Fruit fly (Drosophila melanogaster) whole organism, embryonic: ENCODE results near the gene CG17230.

Experiments used
- CG10209 ChIP-seq: fragments of 200-800 bp; sonication (Bioruptor generic); optimal IDR thresholded peaks from 3 replicates; lab custom pipeline; 2017; ENCODE audit warnings: missing biosample characterization, mild to moderate bottlenecking, missing genetic modification characterization, missing genetic modification reagents
- CG11093 ChIP-seq: fragments of 200-800 bp; sonication (Bioruptor generic); IDR thresholded peaks from 3 replicates; pipeline ENCODE4 v1.3.6; 2022; ENCODE audit warnings: missing biosample characterization, missing genetic modification characterization
- CG12769 ChIP-seq: fragments of 200-800 bp; sonication (Bioruptor generic); optimal IDR thresholded peaks from 2 replicates; lab custom pipeline; 2019; ENCODE audit warnings: missing biosample characterization, mild to moderate bottlenecking, missing genetic modification characterization, moderate library complexity
- CG13424 ChIP-seq: fragments of 200-800 bp; sonication (Bioruptor generic); optimal IDR thresholded peaks from 2 replicates; lab custom pipeline; 2019; ENCODE audit warnings: missing biosample characterization, mild to moderate bottlenecking, missing genetic modification characterization, moderate library complexity
- CG14860 ChIP-seq: fragments of 200-800 bp; sonication (Bioruptor generic); IDR thresholded peaks from 3 replicates; pipeline ENCODE4 v1.3.6; 2022; ENCODE audit warnings: missing biosample characterization, missing genetic modification characterization; ENCODE audit not compliant: partially characterized antibody
- CG1603 ChIP-seq: fragments of 200-800 bp; sonication (Bioruptor generic); optimal IDR thresholded peaks from 2 replicates; lab custom pipeline; 2019; ENCODE audit warnings: missing biosample characterization, mild to moderate bottlenecking, missing genetic modification characterization, moderate library complexity
- CG17328 ChIP-seq: fragments of 200-800 bp; sonication (Bioruptor generic); IDR thresholded peaks from 2 replicates; pipeline ENCODE4 v1.3.6; 2022; ENCODE audit warnings: missing biosample characterization, missing genetic modification characterization
- CG17359 ChIP-seq: fragments of 200-800 bp; sonication (Bioruptor generic); optimal IDR thresholded peaks from 3 replicates; lab custom pipeline; 2018; ENCODE audit warnings: missing biosample characterization, mild to moderate bottlenecking, missing genetic modification characterization, moderate library complexity
- CG1832 ChIP-seq: fragments of 200-800 bp; sonication (Bioruptor generic); optimal IDR thresholded peaks from 2 replicates; lab custom pipeline; 2017; ENCODE audit warnings: missing biosample characterization, mild to moderate bottlenecking, missing genetic modification characterization, inconsistent platforms
- CG2129 ChIP-seq: fragments of 200-800 bp; sonication (Bioruptor generic); IDR thresholded peaks from 2 replicates; pipeline ENCODE4 v1.3.6; 2022; ENCODE audit warnings: missing biosample characterization, missing genetic modification characterization; ENCODE audit not compliant: partially characterized antibody
- CG2199 ChIP-seq: fragments of 200-800 bp; sonication (Bioruptor generic); IDR thresholded peaks from 3 replicates; pipeline ENCODE4 v1.3.6; 2022; ENCODE audit warnings: missing biosample characterization, missing genetic modification characterization
- CG2875 ChIP-seq: fragments of 200-800 bp; sonication (Bioruptor generic); optimal IDR thresholded peaks from 2 replicates; lab custom pipeline; 2017; ENCODE audit warnings: missing biosample characterization, mild to moderate bottlenecking, missing genetic modification characterization, missing genetic modification reagents
- CG30020 ChIP-seq: fragments of 200-800 bp; optimal IDR thresholded peaks from 2 replicates; lab custom pipeline; 2019; ENCODE audit warnings: missing biosample characterization, mild to moderate bottlenecking, missing genetic modification characterization, moderate library complexity
- CG34422 ChIP-seq: fragments of 200-800 bp; sonication (Bioruptor generic); IDR thresholded peaks from 3 replicates; pipeline ENCODE4 v1.3.6; 2022; ENCODE audit warnings: missing biosample characterization, missing genetic modification characterization
- CG3726 ChIP-seq: fragments of 200-800 bp; sonication (Bioruptor generic); IDR thresholded peaks from 3 replicates; pipeline ENCODE4, ENCODE4 v1.3.6; 2022; ENCODE audit warnings: missing biosample characterization, missing genetic modification characterization
- CG4360 ChIP-seq: fragments of 200-800 bp; sonication (Bioruptor generic); IDR thresholded peaks from 2 replicates; pipeline ENCODE4 v1.3.6; 2022; ENCODE audit warnings: missing biosample characterization, missing genetic modification characterization
- CG6765 ChIP-seq: fragments of 200-800 bp; sonication (Bioruptor generic); optimal IDR thresholded peaks from 3 replicates; lab custom pipeline; 2017; ENCODE audit warnings: missing biosample characterization, mild to moderate bottlenecking, missing genetic modification characterization
- CG7357 ChIP-seq: fragments of 200-800 bp; sonication (Bioruptor generic); IDR thresholded peaks from 3 replicates; pipeline ENCODE4 v1.3.6; 2022; ENCODE audit warnings: missing biosample characterization, missing genetic modification characterization
- CG8089 ChIP-seq: fragments of 200-800 bp; sonication (Bioruptor generic); optimal IDR thresholded peaks from 3 replicates; lab custom pipeline; 2016; ENCODE audit warnings: missing biosample characterization, missing genetic modification characterization
- CG8924 ChIP-seq: fragments of 200-800 bp; optimal IDR thresholded peaks from 3 replicates; lab custom pipeline; 2019; ENCODE audit warnings: missing biosample characterization, mild to moderate bottlenecking, missing genetic modification characterization, moderate library complexity
- CG9215 ChIP-seq: fragments of 200-800 bp; sonication (Bioruptor generic); IDR thresholded peaks from 2 replicates; pipeline ENCODE4 v1.3.6; 2022; ENCODE audit warnings: missing biosample characterization, missing genetic modification characterization
- CkIIα-i1 ChIP-seq: fragments of 200-800 bp; sonication (Bioruptor generic); IDR thresholded peaks from 2 replicates; pipeline ENCODE4 v1.3.6; 2022; ENCODE audit warnings: missing biosample characterization, missing genetic modification characterization
- D ChIP-seq, 2 experiments: fragments of 200-800 bp in 1 of 2; fragments of >200 bp in 1 of 2; sonication (Bioruptor generic) in 1 of 2; optimal IDR thresholded peaks; 2 replicates in 1 of 2; 3 replicates in 1 of 2; lab custom pipeline; 2017; ENCODE audit warnings: mild to moderate bottlenecking in 1 of 2, missing biosample characterization in 1 of 2, missing genetic modification characterization in 1 of 2, missing genetic modification reagents in 1 of 2
- Dip3 ChIP-seq: fragments of 200-800 bp; sonication (Bioruptor generic); optimal IDR thresholded peaks from 3 replicates; lab custom pipeline; 2016; ENCODE audit warnings: missing biosample characterization, missing genetic modification characterization
- HHEX ChIP-seq: fragments of 200-800 bp; sonication (Bioruptor generic); optimal IDR thresholded peaks from 3 replicates; lab custom pipeline; 2017; ENCODE audit warnings: missing biosample characterization, mild to moderate bottlenecking, missing genetic modification characterization, missing genetic modification reagents
- HLH54F ChIP-seq: fragments of 200-800 bp; sonication (Bioruptor generic); optimal IDR thresholded peaks from 3 replicates; lab custom pipeline; 2016; ENCODE audit warnings: missing biosample characterization, missing genetic modification characterization
- Hey ChIP-seq: fragments of 200-800 bp; sonication (Bioruptor generic); optimal IDR thresholded peaks from 3 replicates; lab custom pipeline; 2018; ENCODE audit warnings: missing biosample characterization, mild to moderate bottlenecking, missing genetic modification characterization
- Hr3 ChIP-seq: fragments of 200-800 bp; sonication (Bioruptor generic); optimal IDR thresholded peaks from 3 replicates; lab custom pipeline; 2016; ENCODE audit warnings: missing biosample characterization, missing genetic modification characterization
- Lpt ChIP-seq: fragments of >200 bp; optimal IDR thresholded peaks from 2 replicates; lab custom pipeline; 2018; ENCODE audit warnings: missing biosample characterization, missing genetic modification characterization
- NC2α ChIP-seq: fragments of 200-800 bp; sonication (Bioruptor generic); optimal IDR thresholded peaks from 2 replicates; lab custom pipeline; 2016; ENCODE audit warnings: missing biosample characterization, missing genetic modification characterization
- Nf-YC ChIP-seq: fragments of 200-800 bp; optimal IDR thresholded peaks from 3 replicates; lab custom pipeline; 2019; ENCODE audit warnings: missing biosample characterization, mild to moderate bottlenecking, missing genetic modification characterization, moderate library complexity
- Sox100B ChIP-seq: fragments of 200-800 bp; sonication (Bioruptor generic); optimal IDR thresholded peaks from 3 replicates; lab custom pipeline; 2018; ENCODE audit warnings: missing biosample characterization, mild to moderate bottlenecking, missing genetic modification characterization
- Taf1 ChIP-seq: fragments of 200-800 bp; sonication (Bioruptor generic); IDR thresholded peaks from 2 replicates; pipeline ENCODE4 v1.3.6; 2022; ENCODE audit warnings: missing biosample characterization, missing genetic modification characterization
- Vsx1 ChIP-seq: fragments of 200-800 bp; sonication (Bioruptor generic); optimal IDR thresholded peaks from 2 replicates; lab custom pipeline; 2017; ENCODE audit warnings: missing biosample characterization, mild to moderate bottlenecking, missing genetic modification characterization, missing genetic modification reagents
- ato ChIP-seq: fragments of 200-800 bp; sonication (Bioruptor generic); IDR thresholded peaks from 2 replicates; pipeline ENCODE4 v1.3.6; 2022; ENCODE audit warnings: missing biosample characterization, missing genetic modification characterization; ENCODE audit not compliant: partially characterized antibody
- br ChIP-seq: fragments of >200 bp; optimal IDR thresholded peaks from 2 replicates; lab custom pipeline; 2017
- da ChIP-seq: fragments of 200-800 bp; sonication (Bioruptor generic); optimal IDR thresholded peaks from 2 replicates; lab custom pipeline; 2016; ENCODE audit warnings: missing biosample characterization, missing genetic modification characterization
- dysf ChIP-seq: fragments of 200-800 bp; sonication (Bioruptor generic); IDR thresholded peaks from 3 replicates; pipeline ENCODE4 v1.3.6; 2022; ENCODE audit warnings: missing biosample characterization, missing genetic modification characterization
- fru ChIP-seq: fragments of >200 bp; optimal IDR thresholded peaks from 2 replicates; lab custom pipeline; 2017
- h ChIP-seq: fragments of >200 bp; optimal IDR thresholded peaks from 2 replicates; lab custom pipeline; 2017
- insv ChIP-seq, 2 experiments: fragments of 200-800 bp; sonication (Bioruptor generic); optimal IDR thresholded peaks; 3 replicates each; lab custom pipeline; 2016 to 2018; ENCODE audit warnings: missing biosample characterization in 2 of 2, missing genetic modification characterization in 2 of 2
- jing ChIP-seq: fragments of 200-800 bp; sonication (Bioruptor generic); optimal IDR thresholded peaks from 2 replicates; lab custom pipeline; 2018; ENCODE audit warnings: missing biosample characterization, mild to moderate bottlenecking, missing genetic modification characterization
- kay ChIP-seq: fragments of 200-800 bp; sonication (Bioruptor generic); optimal IDR thresholded peaks from 2 replicates; lab custom pipeline; 2016; ENCODE audit warnings: missing biosample characterization, missing genetic modification characterization
- ken ChIP-seq: fragments of 200-800 bp; sonication (Bioruptor generic); IDR thresholded peaks from 3 replicates; pipeline ENCODE4 v1.3.6; 2022; ENCODE audit warnings: missing biosample characterization, missing genetic modification characterization
- mirr ChIP-seq: fragments of 200-800 bp; sonication (Bioruptor generic); optimal IDR thresholded peaks from 3 replicates; lab custom pipeline; 2018; ENCODE audit warnings: missing biosample characterization, mild to moderate bottlenecking, missing genetic modification characterization
- nom ChIP-seq: fragments of 200-800 bp; sonication (Bioruptor generic); optimal IDR thresholded peaks from 2 replicates; lab custom pipeline; 2017; ENCODE audit warnings: missing biosample characterization, missing genetic modification characterization, mild to moderate bottlenecking, moderate library complexity, missing genetic modification reagents
- onecut ChIP-seq: fragments of 200-800 bp; sonication (Bioruptor generic); IDR thresholded peaks from 2 replicates; pipeline ENCODE4 v1.3.6; 2022; ENCODE audit warnings: missing biosample characterization, missing genetic modification characterization
- ranshi ChIP-seq: fragments of 200-800 bp; sonication (Bioruptor generic); IDR thresholded peaks from 2 replicates; pipeline ENCODE4 v1.3.6; 2022; ENCODE audit warnings: missing biosample characterization, missing genetic modification characterization
- repo ChIP-seq: fragments of 200-800 bp; sonication (Bioruptor generic); optimal IDR thresholded peaks from 2 replicates; lab custom pipeline; 2016; ENCODE audit warnings: missing biosample characterization, missing genetic modification characterization
- seq ChIP-seq: fragments of 200-800 bp; sonication (Bioruptor generic); IDR thresholded peaks from 2 replicates; pipeline ENCODE4 v1.3.6; 2022; ENCODE audit warnings: missing biosample characterization, missing genetic modification characterization
- shn ChIP-seq: fragments of 200-800 bp; sonication (Bioruptor generic); optimal IDR thresholded peaks from 3 replicates; lab custom pipeline; 2016; ENCODE audit warnings: missing biosample characterization, missing genetic modification characterization
- zfh1 ChIP-seq: fragments of 200-800 bp; sonication (Bioruptor generic); IDR thresholded peaks from 3 replicates; pipeline ENCODE4 v1.3.6; 2022; ENCODE audit warnings: missing biosample characterization, missing genetic modification characterization

Gene CG17230

dm6 chr3R:11409667-11410137, 27.9 kb upstream of the CG17230 start, which contains the start of the genes mgr and Irbp (continued):
- TF ChIP-seq CG2199 (GFP tag; lab: Robert Waterston, UW) (peak; percentile 81; the same call in 1 of the 3 replicates), Dip3 (GFP tag; lab: Kevin White, UChicago) (peak; percentile 44), CG6765 (GFP tag; lab: Kevin White, UChicago) (peak; percentile 70), onecut (peak; percentile 79), CG8089 (GFP tag; lab: Kevin White, UChicago) (no peak), NC2α (no peak), shn (GFP tag; lab: Kevin White, UChicago) (no peak), CG11093 (GFP tag; lab: Robert Waterston, UW) (peak; percentile 79; the same call in 2 of the 3 replicates), kay (GFP tag; lab: Kevin White, UChicago) (peak; percentile 90), insv (GFP tag; optimal IDR thresholded peaks at IDR 0.05; lab: Kevin White, UChicago) (peak in 1 of 2 experiments; percentile 48), CG7357 (GFP tag; lab: Robert Waterston, UW) (peak; percentile 83), mirr (GFP tag; lab: Kevin White, UChicago) (no peak), Hr3 (GFP tag; lab: Kevin White, UChicago) (peak; percentile 92), CG30020 (tag; lab: Kevin White, UChicago) (peak; percentile 80), Taf1 (peak; percentile 91), CG4360 (peak; percentile 64), Hey (tag; lab: Kevin White, UChicago) (no peak), CG2129 (peak; percentile 79), Lpt (GFP tag; lab: Kevin White, UChicago) (no peak), ato (GFP tag; lab: Robert Waterston, UW) (no peak), dysf (peak; percentile 93), Vsx1 (GFP tag; lab: Kevin White, UChicago) (no peak), CkIIα-i1 (GFP tag; lab: Robert Waterston, UW) (no peak), ranshi (GFP tag; lab: Robert Waterston, UW) (peak; percentile 92), CG17359 (no peak), CG10209 (GFP tag; lab: Kevin White, UChicago) (peak; percentile 91), br (lab: Kevin White, UChicago) (no peak), Nf-YC (tag; lab: Kevin White, UChicago) (peak; percentile 77), h (lab: Kevin White, UChicago) (no peak), CG3726 (GFP tag; lab: Robert Waterston, UW) (peak; percentile 85), CG12769 (tag; lab: Kevin White, UChicago) (no peak), CG9215 (GFP tag; lab: Robert Waterston, UW) (peak; percentile 93), CG14860 (peak; percentile 85), seq (GFP tag; lab: Robert Waterston, UW) (peak; percentile 93), D (optimal IDR thresholded peaks at IDR 0.05; lab: Kevin White, UChicago) (no peak), D (GFP tag; optimal IDR thresholded peaks at IDR 0.05; lab: Kevin White, UChicago) (peak; percentile 83), HLH54F (GFP tag; lab: Kevin White, UChicago) (peak; percentile 54), CG1832 (GFP tag; lab: Kevin White, UChicago) (no peak), zfh1 (GFP tag; lab: Robert Waterston, UW) (peak; percentile 93), fru (lab: Kevin White, UChicago) (no peak), CG1603 (tag; lab: Kevin White, UChicago) (no peak), CG17328 (GFP tag; lab: Robert Waterston, UW) (peak; percentile 95), CG8924 (tag; lab: Kevin White, UChicago) (peak; percentile 94), CG34422 (GFP tag; lab: Robert Waterston, UW) (peak; percentile 95), repo (GFP tag; lab: Kevin White, UChicago) (no peak), CG13424 (tag; lab: Kevin White, UChicago) (peak; percentile 94), ken (GFP tag; lab: Robert Waterston, UW) (peak; percentile 86), CG2875 (GFP tag; lab: Kevin White, UChicago) (peak; percentile 79), nom (GFP tag; lab: Kevin White, UChicago) (peak; percentile 72), jing (GFP tag; lab: Kevin White, UChicago) (peak; percentile 53), HHEX (GFP tag; lab: Kevin White, UChicago) (peak; percentile 89), Sox100B (peak; percentile 90), da (GFP tag; lab: Kevin White, UChicago) (no peak)
